Fruit fly (Drosophila melanogaster): ENCODE data around the gene cnir.

- TF ChIP-seq cic (GFP tag; optimal IDR thresholded peaks at IDR 0.05) (no peak), CG1620 (GFP tag; optimal IDR thresholded peaks at IDR 0.05) (no peak), cnc (optimal IDR thresholded peaks at IDR 0.05) (no peak), CG5204 (GFP tag; optimal IDR thresholded peaks at IDR 0.05) (no peak), CG7101 (tag; optimal IDR thresholded peaks at IDR 0.05) (no peak), tj (GFP tag; optimal IDR thresholded peaks at IDR 0.05) (no peak), CG33017 (tag; optimal IDR thresholded peaks at IDR 0.05) (no peak), CG12768 (GFP tag; optimal IDR thresholded peaks at IDR 0.05) (no peak)
Measured at dm6 chr2L:2993702-2994101, 45.9 kb downstream of the cnir start.

Data from whole organism, adult.